Worm (Caenorhabditis elegans) whole organism, L3 larva: ENCODE results near the gene C27C12.1.

Experiments used
- lin-15B ChIP-seq: fragments of 150-350 bp; optimal IDR thresholded peaks from 2 replicates; lab custom pipeline; 2014; ENCODE audit warnings: missing biosample characterization, missing genetic modification characterization
- lin-39 ChIP-seq: fragments of 150-350 bp; optimal IDR thresholded peaks from 2 replicates; lab custom pipeline; 2018; ENCODE audit warnings: missing biosample characterization, missing genetic modification reagents, missing genetic modification characterization
- ztf-4 ChIP-seq: fragments of 150-350 bp; optimal IDR thresholded peaks from 2 replicates; lab custom pipeline; 2014; ENCODE audit warnings: missing biosample characterization, missing genetic modification characterization

ce11 chrX:14898205-14898604 is 44.6 kb upstream of the C27C12.1 start, which contains the start of gene lips-8:
- no peak for TF ChIP-seq lin-39
- no peak for TF ChIP-seq ztf-4 (tag; lab: Kevin White, UChicago)
- TF ChIP-seq lin-15B (tag; lab: Kevin White, UChicago): no peak
